Worm (Caenorhabditis elegans) whole organism, L4 larva: ENCODE data around the gene grd-4.

Experiments
- daf-16 ChIP-seq, 3 experiments: sonication (generic microtip); optimal IDR thresholded peaks; 2 replicates each; lab custom pipeline; 2016 to 2017; ENCODE audit warnings: missing genetic modification characterization in 3 of 3, missing genetic modification reagents in 3 of 3, mild to moderate bottlenecking in 2 of 3, missing compliant biosample characterization in 2 of 3, missing biosample characterization in 1 of 3, moderate library complexity in 1 of 3
- daf-8 ChIP-seq: fragments of 200-800 bp; sonication (Bioruptor generic); IDR thresholded peaks from 2 replicates; pipeline ENCODE4 v1.3.6; 2022; ENCODE audit warnings: missing genetic modification characterization, missing compliant biosample characterization
- dmd-6 ChIP-seq: fragments of 200-800 bp; sonication (Bioruptor generic); IDR thresholded peaks from 2 replicates; pipeline ENCODE4 v1.3.6; 2022; ENCODE audit warnings: missing genetic modification reagents, missing genetic modification characterization, missing compliant biosample characterization
- hlh-30 ChIP-seq: sonication (generic microtip); optimal IDR thresholded peaks from 2 replicates; lab custom pipeline; 2017; ENCODE audit warnings: antibody characterized with exemption, mild to moderate bottlenecking, missing genetic modification characterization, missing compliant biosample characterization; ENCODE audit not compliant: insufficient read depth
- hmg-1.1 ChIP-seq: fragments of 200-800 bp; sonication (Bioruptor generic); IDR thresholded peaks from 2 replicates; pipeline ENCODE4 v1.3.6; 2022; ENCODE audit warnings: missing genetic modification reagents, missing genetic modification characterization, missing compliant biosample characterization
- lim-7 ChIP-seq: fragments of 200-800 bp; sonication (Bioruptor generic); IDR thresholded peaks from 2 replicates; pipeline ENCODE4 v1.3.6; 2022; ENCODE audit warnings: missing genetic modification characterization, missing compliant biosample characterization
- lin-1 ChIP-seq: fragments of 200-800 bp; sonication (Bioruptor generic); IDR thresholded peaks from 2 replicates; pipeline ENCODE4 v1.3.6; 2022; ENCODE audit warnings: missing genetic modification reagents, missing genetic modification characterization, missing compliant biosample characterization
- lin-38 ChIP-seq: fragments of 200-800 bp; sonication (Bioruptor generic); IDR thresholded peaks from 2 replicates; pipeline ENCODE4 v1.3.6; 2022; ENCODE audit warnings: missing genetic modification reagents, missing genetic modification characterization, missing compliant biosample characterization
- lsy-2 ChIP-seq, 2 experiments: fragments of 150-350 bp in 1 of 2; sonication (generic microtip) in 1 of 2; optimal IDR thresholded peaks; 2 replicates each; lab custom pipeline; 2014 to 2017; ENCODE audit warnings: missing biosample characterization in 2 of 2, missing genetic modification characterization in 2 of 2
- mes-2 ChIP-seq: sonication (generic microtip); optimal IDR thresholded peaks from 2 replicates; lab custom pipeline; 2016; ENCODE audit warnings: missing genotype, mild to moderate bottlenecking, missing genetic modification characterization, missing compliant biosample characterization; ENCODE audit not compliant: poor library complexity, severe bottlenecking
- mxl-2 ChIP-seq: fragments of 200-800 bp; sonication (Bioruptor generic); conservative IDR thresholded peaks from 2 replicates; pipeline ENCODE4 v1.3.6; 2022; ENCODE audit warnings: missing genetic modification reagents, missing genetic modification characterization, missing compliant biosample characterization
- mxl-3 ChIP-seq: fragments of 200-800 bp; sonication (Bioruptor generic); optimal IDR thresholded peaks from 2 replicates; lab custom pipeline; 2018; ENCODE audit warnings: mild to moderate bottlenecking, missing genetic modification characterization, missing compliant biosample characterization
- nhr-102 ChIP-seq: sonication (generic microtip); optimal IDR thresholded peaks from 2 replicates; lab custom pipeline; 2016; ENCODE audit warnings: mild to moderate bottlenecking, missing genetic modification characterization, moderate library complexity, missing compliant biosample characterization
- nhr-28 ChIP-seq: fragments of 150-350 bp; optimal IDR thresholded peaks from 2 replicates; lab custom pipeline; 2014; ENCODE audit warnings: missing biosample characterization, missing genetic modification characterization
- nhr-48 ChIP-seq: sonication (generic microtip); optimal IDR thresholded peaks from 2 replicates; lab custom pipeline; 2016; ENCODE audit warnings: mild to moderate bottlenecking, missing genetic modification characterization, missing compliant biosample characterization
- nhr-76 ChIP-seq: fragments of 150-350 bp; optimal IDR thresholded peaks from 2 replicates; lab custom pipeline; 2014; ENCODE audit warnings: missing biosample characterization, missing genetic modification characterization
- set-16 ChIP-seq: fragments of 200-800 bp; sonication (Bioruptor generic); IDR thresholded peaks from 2 replicates; pipeline ENCODE4 v1.3.6; 2022; ENCODE audit warnings: missing genetic modification reagents, missing genetic modification characterization, missing compliant biosample characterization
- spr-1 ChIP-seq: sonication (generic microtip); optimal IDR thresholded peaks from 2 replicates; lab custom pipeline; 2016; ENCODE audit warnings: mild to moderate bottlenecking, missing genetic modification characterization, missing compliant biosample characterization
- tra-1 ChIP-seq: fragments of 200-800 bp; sonication (Bioruptor generic); IDR thresholded peaks from 2 replicates; pipeline ENCODE4 v1.3.6; 2022; ENCODE audit warnings: missing genetic modification reagents, missing genetic modification characterization, missing compliant biosample characterization

grd-4 gene

ce11 chrX:8550099-8550498 lies 49.1 kb downstream of the grd-4 start (continued):
- no peak for TF ChIP-seq daf-16 (GFP tag; optimal IDR thresholded peaks at IDR 0.05; lab: Kevin White, UChicago)
- peak; percentile 75 for TF ChIP-seq daf-16 (tag; optimal IDR thresholded peaks at IDR 0.05; lab: Kevin White, UChicago)
- 0 out of 2 replicates have a peak, but pooled peaks have one; percentile 8 for TF ChIP-seq set-16 (GFP tag; lab: Robert Waterston, UW)
- peak; percentile 71 for TF ChIP-seq nhr-48 (tag; lab: Kevin White, UChicago)
- TF ChIP-seq hmg-1.1, result peak; percentile 47; the same call in 1 of the 2 replicates
- TF ChIP-seq lin-1 (GFP tag; lab: Robert Waterston, UW), result 0 out of 2 replicates have a peak, but pooled peaks have one; percentile 18
- peak; percentile 88 for TF ChIP-seq tra-1 (GFP tag; lab: Robert Waterston, UW)
- no peak for TF ChIP-seq lim-7
- peak; percentile 3 for TF ChIP-seq nhr-76
- peak; percentile 23; the same call in 1 of the 2 replicates for TF ChIP-seq lin-38 (GFP tag; lab: Robert Waterston, UW)
- peak; percentile 37 to 59 for TF ChIP-seq lsy-2 (tag; optimal IDR thresholded peaks at IDR 0.05; lab: Kevin White, UChicago)
- TF ChIP-seq daf-8 (GFP tag; lab: Robert Waterston, UW), result no peak
- peak; percentile 84 for TF ChIP-seq hlh-30 (tag; lab: Kevin White, UChicago)
- peak; percentile 21 for TF ChIP-seq spr-1 (tag; lab: Kevin White, UChicago)
- TF ChIP-seq mes-2 (tag; lab: Kevin White, UChicago), result peak; percentile 57
- peak; percentile 53 for TF ChIP-seq nhr-102 (tag; lab: Kevin White, UChicago)
- TF ChIP-seq mxl-3 (GFP tag; lab: Kevin White, UChicago), result peak; percentile 97
- TF ChIP-seq nhr-28 (tag; lab: Kevin White, UChicago), result peak; percentile 92
- peak; percentile 81 for TF ChIP-seq mxl-2
- peak; percentile 90 for TF ChIP-seq dmd-6 (GFP tag; lab: Robert Waterston, UW)
